Fruit fly (Drosophila melanogaster) whole organism, embryonic: ENCODE measurements around the gene CG4291.

Source experiments
- CG12659 ChIP-seq: fragments of 200-800 bp; sonication (Bioruptor generic); optimal IDR thresholded peaks from 3 replicates; lab custom pipeline; 2017; ENCODE audit warnings: mild to moderate bottlenecking, missing biosample characterization, missing genetic modification reagents, missing genetic modification characterization
- CG13287 ChIP-seq: fragments of 200-800 bp; sonication (Bioruptor generic); IDR thresholded peaks from 2 replicates; pipeline ENCODE4 v1.3.6; 2022; ENCODE audit warnings: missing biosample characterization, missing genetic modification characterization; ENCODE audit not compliant: partially characterized antibody
- CG13775 ChIP-seq: fragments of 200-800 bp; sonication (Bioruptor generic); optimal IDR thresholded peaks from 3 replicates; lab custom pipeline; 2017; ENCODE audit warnings: missing biosample characterization, mild to moderate bottlenecking, missing genetic modification characterization
- CG14710 ChIP-seq: fragments of 200-800 bp; sonication (Bioruptor generic); optimal IDR thresholded peaks from 3 replicates; lab custom pipeline; 2019; ENCODE audit warnings: missing biosample characterization, mild to moderate bottlenecking, missing genetic modification characterization, moderate library complexity
- CG15269 ChIP-seq: fragments of 200-800 bp; sonication (Bioruptor generic); optimal IDR thresholded peaks from 2 replicates; lab custom pipeline; 2018; ENCODE audit warnings: missing biosample characterization, mild to moderate bottlenecking, missing genetic modification characterization, moderate library complexity
- CG15514 ChIP-seq: fragments of 200-800 bp; sonication (Bioruptor generic); optimal IDR thresholded peaks from 3 replicates; lab custom pipeline; 2017; ENCODE audit warnings: missing biosample characterization, missing genetic modification characterization, mild to moderate bottlenecking, moderate library complexity, missing genetic modification reagents
- CG2116 ChIP-seq: fragments of 200-800 bp; sonication (Bioruptor generic); optimal IDR thresholded peaks from 3 replicates; lab custom pipeline; 2018; ENCODE audit warnings: missing biosample characterization, mild to moderate bottlenecking, missing genetic modification characterization
- CG2202 ChIP-seq: fragments of 200-800 bp; sonication (Bioruptor generic); optimal IDR thresholded peaks from 2 replicates; lab custom pipeline; 2018; ENCODE audit warnings: missing biosample characterization, mild to moderate bottlenecking, missing genetic modification characterization
- CG34224 ChIP-seq: fragments of 200-800 bp; sonication (Bioruptor generic); IDR thresholded peaks from 3 replicates; pipeline ENCODE4 v1.3.6; 2022; ENCODE audit warnings: missing biosample characterization, missing genetic modification characterization; ENCODE audit not compliant: partially characterized antibody
- CG42726 ChIP-seq: fragments of 200-800 bp; sonication (Bioruptor generic); IDR thresholded peaks from 2 replicates; pipeline ENCODE4 v1.3.6; 2022; ENCODE audit warnings: missing biosample characterization, missing genetic modification characterization; ENCODE audit not compliant: partially characterized antibody
- CG4404 ChIP-seq: fragments of 200-800 bp; sonication (Bioruptor generic); IDR thresholded peaks from 2 replicates; pipeline ENCODE4 v1.3.6; 2022; ENCODE audit warnings: missing biosample characterization, missing genetic modification characterization
- CG4617 ChIP-seq: fragments of 200-800 bp; sonication (Bioruptor generic); optimal IDR thresholded peaks from 3 replicates; lab custom pipeline; 2016; ENCODE audit warnings: missing biosample characterization, missing genetic modification characterization, borderline replicate concordance
- CG6791 ChIP-seq: fragments of 200-800 bp; sonication (Bioruptor generic); IDR thresholded peaks from 3 replicates; pipeline ENCODE4 v1.3.6; 2022; ENCODE audit warnings: missing biosample characterization, missing genetic modification characterization; ENCODE audit not compliant: partially characterized antibody
- CG7556 ChIP-seq: fragments of 200-800 bp; sonication (Bioruptor generic); optimal IDR thresholded peaks from 2 replicates; lab custom pipeline; 2017; ENCODE audit warnings: missing biosample characterization, mild to moderate bottlenecking, missing genetic modification characterization
- CG7745 ChIP-seq: fragments of 200-800 bp; sonication (Bioruptor generic); optimal IDR thresholded peaks from 2 replicates; lab custom pipeline; 2018; ENCODE audit warnings: missing biosample characterization, mild to moderate bottlenecking, missing genetic modification characterization, moderate library complexity
- D ChIP-seq, 2 experiments: fragments of 200-800 bp in 1 of 2; fragments of >200 bp in 1 of 2; sonication (Bioruptor generic) in 1 of 2; optimal IDR thresholded peaks; 2 replicates in 1 of 2; 3 replicates in 1 of 2; lab custom pipeline; 2017; ENCODE audit warnings: mild to moderate bottlenecking in 1 of 2, missing biosample characterization in 1 of 2, missing genetic modification characterization in 1 of 2, missing genetic modification reagents in 1 of 2
- Dp ChIP-seq: fragments of 200-800 bp; sonication (Bioruptor generic); optimal IDR thresholded peaks from 2 replicates; lab custom pipeline; 2018; ENCODE audit warnings: missing biosample characterization, mild to moderate bottlenecking, missing genetic modification characterization, moderate library complexity
- Elba2 ChIP-seq: fragments of 200-800 bp; sonication (Bioruptor generic); optimal IDR thresholded peaks from 3 replicates; lab custom pipeline; 2016; ENCODE audit warnings: missing biosample characterization, missing genetic modification characterization
- GATAe ChIP-seq: fragments of 200-800 bp; sonication (Bioruptor generic); conservative IDR thresholded peaks from 2 replicates; pipeline ENCODE4 v1.3.6; 2022; ENCODE audit warnings: missing biosample characterization, missing genetic modification characterization
- HLH4C ChIP-seq: fragments of 200-800 bp; sonication (Bioruptor generic); IDR thresholded peaks from 3 replicates; pipeline ENCODE4 v1.3.6; 2022; ENCODE audit warnings: missing biosample characterization, missing genetic modification characterization; ENCODE audit not compliant: partially characterized antibody
- HmgZ ChIP-seq: fragments of 200-800 bp; sonication (Bioruptor generic); optimal IDR thresholded peaks from 2 replicates; lab custom pipeline; 2018; ENCODE audit warnings: missing biosample characterization, mild to moderate bottlenecking, missing genetic modification characterization
- MESR4 ChIP-seq: fragments of 200-800 bp; sonication (Bioruptor generic); optimal IDR thresholded peaks from 2 replicates; lab custom pipeline; 2018; ENCODE audit warnings: missing biosample characterization, mild to moderate bottlenecking, missing genetic modification characterization, moderate library complexity
- Med ChIP-seq: fragments of 200-800 bp; sonication (Bioruptor generic); peaks from one replicate; lab custom pipeline; 2016; ENCODE audit warnings: missing biosample characterization, missing genetic modification characterization, mild to moderate bottlenecking, inconsistent platforms, moderate library complexity
- Myb ChIP-seq: fragments of 200-800 bp; sonication (Bioruptor generic); optimal IDR thresholded peaks from 2 replicates; lab custom pipeline; 2016; ENCODE audit warnings: missing biosample characterization, missing genetic modification characterization
- Neu2 ChIP-seq: fragments of 200-800 bp; sonication (Bioruptor generic); optimal IDR thresholded peaks from 3 replicates; lab custom pipeline; 2016; ENCODE audit warnings: missing biosample characterization, missing genetic modification characterization, borderline replicate concordance
- Opbp ChIP-seq: fragments of 200-800 bp; sonication (Bioruptor generic); IDR thresholded peaks from 3 replicates; pipeline ENCODE4 v1.3.6; 2022; ENCODE audit warnings: missing biosample characterization, missing genetic modification characterization; ENCODE audit not compliant: partially characterized antibody
- Pdp1 ChIP-seq, 2 experiments: fragments of 200-800 bp; sonication (Bioruptor generic); optimal IDR thresholded peaks; 3 replicates each; lab custom pipeline; 2016; ENCODE audit warnings: missing biosample characterization in 2 of 2, missing genetic modification characterization in 2 of 2, mild to moderate bottlenecking in 1 of 2, moderate library complexity in 1 of 2
- Sin3A ChIP-seq: fragments of >200 bp; optimal IDR thresholded peaks from 2 replicates; lab custom pipeline; 2018
- Sry-β ChIP-seq: fragments of 200-800 bp; sonication (Bioruptor generic); optimal IDR thresholded peaks from 2 replicates; lab custom pipeline; 2018; ENCODE audit warnings: missing biosample characterization, mild to moderate bottlenecking, missing genetic modification characterization, moderate library complexity
- Xrp1 ChIP-seq: fragments of 200-800 bp; sonication (Bioruptor generic); IDR thresholded peaks from 2 replicates; pipeline ENCODE4 v1.3.6; 2022; ENCODE audit warnings: missing biosample characterization, missing genetic modification characterization
- ap ChIP-seq: fragments of 200-800 bp; sonication (Bioruptor generic); IDR thresholded peaks from 2 replicates; pipeline ENCODE4 v1.3.6; 2022; ENCODE audit warnings: missing biosample characterization, missing genetic modification characterization
- bigmax ChIP-seq: fragments of 200-800 bp; sonication (Bioruptor generic); optimal IDR thresholded peaks from 2 replicates; lab custom pipeline; 2018; ENCODE audit warnings: missing biosample characterization, mild to moderate bottlenecking, missing genetic modification characterization
- chinmo ChIP-seq: fragments of 200-800 bp; sonication (Bioruptor generic); IDR thresholded peaks from 4 replicates; pipeline ENCODE4 v1.3.6; 2022; ENCODE audit warnings: missing biosample characterization, missing genetic modification characterization; ENCODE audit not compliant: partially characterized antibody
- exex ChIP-seq: fragments of 200-800 bp; sonication (Bioruptor generic); optimal IDR thresholded peaks from 4 replicates; lab custom pipeline; 2018; ENCODE audit warnings: missing biosample characterization, mild to moderate bottlenecking, missing genetic modification characterization, moderate library complexity
- grn ChIP-seq: fragments of 200-800 bp; sonication (Bioruptor generic); optimal IDR thresholded peaks from 3 replicates; lab custom pipeline; 2017; ENCODE audit warnings: missing biosample characterization, missing genetic modification characterization
- gro ChIP-seq: fragments of 200-800 bp; sonication (Bioruptor generic); optimal IDR thresholded peaks from 2 replicates; lab custom pipeline; 2016; ENCODE audit warnings: missing biosample characterization, missing genetic modification characterization
- hbn ChIP-seq: fragments of 200-800 bp; sonication (Bioruptor generic); IDR thresholded peaks from 2 replicates; pipeline ENCODE4 v1.3.6; 2022; ENCODE audit warnings: missing biosample characterization, missing genetic modification characterization; ENCODE audit not compliant: partially characterized antibody
- insv ChIP-seq, 2 experiments: fragments of 200-800 bp; sonication (Bioruptor generic); optimal IDR thresholded peaks; 3 replicates each; lab custom pipeline; 2016 to 2018; ENCODE audit warnings: missing biosample characterization in 2 of 2, missing genetic modification characterization in 2 of 2
- knrl ChIP-seq: fragments of 200-800 bp; sonication (Bioruptor generic); IDR thresholded peaks from 3 replicates; pipeline ENCODE4 v1.3.6; 2022; ENCODE audit warnings: missing biosample characterization, missing genetic modification characterization; ENCODE audit not compliant: partially characterized antibody
- nerfin-2 ChIP-seq: fragments of 200-800 bp; sonication (Bioruptor generic); IDR thresholded peaks from 2 replicates; pipeline ENCODE4 v1.3.6; 2022; ENCODE audit warnings: missing biosample characterization, missing genetic modification characterization; ENCODE audit not compliant: partially characterized antibody
- nmo ChIP-seq: fragments of 200-800 bp; sonication (Bioruptor generic); optimal IDR thresholded peaks from 2 replicates; lab custom pipeline; 2018; ENCODE audit warnings: missing biosample characterization, mild to moderate bottlenecking, missing genetic modification characterization, moderate library complexity
- salm ChIP-seq: fragments of 200-800 bp; sonication (Bioruptor generic); optimal IDR thresholded peaks from 2 replicates; lab custom pipeline; 2018; ENCODE audit warnings: missing biosample characterization, mild to moderate bottlenecking, missing genetic modification characterization
- stwl ChIP-seq: fragments of 200-800 bp; sonication (Bioruptor generic); optimal IDR thresholded peaks from 3 replicates; lab custom pipeline; 2018; ENCODE audit warnings: missing biosample characterization, mild to moderate bottlenecking, missing genetic modification characterization, moderate library complexity
- tna ChIP-seq: fragments of 200-800 bp; sonication (Bioruptor generic); IDR thresholded peaks from 2 replicates; pipeline ENCODE4 v1.3.6; 2022; ENCODE audit warnings: missing biosample characterization, missing genetic modification characterization; ENCODE audit not compliant: partially characterized antibody
- vnd ChIP-seq: fragments of 200-800 bp; sonication (Bioruptor generic); IDR thresholded peaks from 3 replicates; pipeline ENCODE4 v1.3.6; 2022; ENCODE audit warnings: missing biosample characterization, missing genetic modification characterization; ENCODE audit not compliant: partially characterized antibody
- zen2 ChIP-seq: fragments of 200-800 bp; sonication (Bioruptor generic); IDR thresholded peaks from 3 replicates; pipeline ENCODE4 v1.3.6; 2022; ENCODE audit warnings: missing biosample characterization, missing genetic modification characterization; ENCODE audit not compliant: partially characterized antibody

Gene CG4291

dm6 chr2L:815785-816389, 36.6 kb downstream of the CG4291 start, which contains the start of the genes Saf6 and Pex12 (continued):
- peak; percentile 72; the same call in 2 of the 3 replicates for TF ChIP-seq knrl (GFP tag; lab: Robert Waterston, UW)
- peak; percentile 65 for TF ChIP-seq CG2116
- TF ChIP-seq stwl, result peak; percentile 45
- TF ChIP-seq GATAe (GFP tag; lab: Robert Waterston, UW), result peak; percentile 37
- peak in 1 of 2 experiments; percentile 54 for TF ChIP-seq insv (GFP tag; optimal IDR thresholded peaks at IDR 0.05; lab: Kevin White, UChicago)
- peak; percentile 89 for TF ChIP-seq CG13287 (GFP tag; lab: Robert Waterston, UW)
- TF ChIP-seq CG2202 (tag; lab: Kevin White, UChicago), result no peak
- TF ChIP-seq Sry-β (GFP tag; lab: Kevin White, UChicago), result peak; percentile 91
- no peak for TF ChIP-seq Elba2 (GFP tag; lab: Kevin White, UChicago)
- TF ChIP-seq Sin3A, result peak; percentile 16
- TF ChIP-seq hbn (GFP tag; lab: Robert Waterston, UW), result peak; percentile 76
- peak in 1 of 2 experiments; percentile 21 for TF ChIP-seq Pdp1 (GFP tag; optimal IDR thresholded peaks at IDR 0.05; lab: Kevin White, UChicago)
- no peak for TF ChIP-seq grn (GFP tag; lab: Kevin White, UChicago)
- TF ChIP-seq CG12659 (GFP tag; lab: Kevin White, UChicago), result peak; percentile 12
- peak; percentile 15 for TF ChIP-seq Myb
- TF ChIP-seq gro, result no peak
- peak; percentile 3 for TF ChIP-seq CG15514 (GFP tag; lab: Kevin White, UChicago)
- no peak for TF ChIP-seq CG7556 (GFP tag; lab: Kevin White, UChicago)
- TF ChIP-seq CG4404, result no peak
- peak; percentile 81 for TF ChIP-seq CG6791 (GFP tag; lab: Robert Waterston, UW)
- no peak for TF ChIP-seq salm (tag; lab: Kevin White, UChicago)
- no peak for TF ChIP-seq CG7745 (tag; lab: Kevin White, UChicago)
- peak; percentile 21 for TF ChIP-seq bigmax (GFP tag; lab: Kevin White, UChicago)
- peak; percentile 6; the same call in 1 of the 2 replicates for TF ChIP-seq Xrp1 (GFP tag; lab: Robert Waterston, UW)
- TF ChIP-seq Neu2 (GFP tag; lab: Kevin White, UChicago), result no peak
- TF ChIP-seq Opbp (GFP tag; lab: Robert Waterston, UW), result peak; percentile 85; the same call in 2 of the 3 replicates
- peak; percentile 41 for TF ChIP-seq MESR4 (GFP tag; lab: Kevin White, UChicago)
- peak; percentile 75 for TF ChIP-seq Med (GFP tag; lab: Kevin White, UChicago)
- peak; percentile 43 for TF ChIP-seq Dp (GFP tag; lab: Kevin White, UChicago)
- TF ChIP-seq CG4617, result peak; percentile 70
- no peak for TF ChIP-seq ap (GFP tag; lab: Robert Waterston, UW)
- TF ChIP-seq HmgZ (tag; lab: Kevin White, UChicago), result peak; percentile 37
- TF ChIP-seq CG42726 (GFP tag; lab: Robert Waterston, UW), result peak; percentile 14; the same call in 1 of the 2 replicates
- TF ChIP-seq CG34224 (GFP tag; lab: Robert Waterston, UW), result peak; percentile 91
- TF ChIP-seq chinmo, result peak; percentile 89
- peak; percentile 80 for TF ChIP-seq HLH4C
- TF ChIP-seq CG14710 (tag; lab: Kevin White, UChicago), result peak; percentile 21
- TF ChIP-seq zen2 (GFP tag; lab: Robert Waterston, UW), result peak; percentile 85
- TF ChIP-seq CG13775 (GFP tag; lab: Kevin White, UChicago), result peak; percentile 8
- TF ChIP-seq nmo, result peak; percentile 3
- peak; percentile 79 for TF ChIP-seq nerfin-2
- TF ChIP-seq vnd (GFP tag; lab: Robert Waterston, UW), result peak; percentile 76
- no peak for TF ChIP-seq CG15269 (tag; lab: Kevin White, UChicago)
- TF ChIP-seq exex (tag; lab: Kevin White, UChicago), result peak; percentile 47
- TF ChIP-seq tna, result peak; percentile 75
- peak; percentile 48 for TF ChIP-seq D (optimal IDR thresholded peaks at IDR 0.05; lab: Kevin White, UChicago)
- TF ChIP-seq D (GFP tag; optimal IDR thresholded peaks at IDR 0.05; lab: Kevin White, UChicago), result no peak
